Fruit fly (Drosophila melanogaster): ENCODE measurements around the gene CG31268.

CG31268 gene

dm6 chr3R:17066077-17066476 lies 34.5 kb downstream of the CG31268 start:
- TF ChIP-seq kay (GFP tag; ENCODE audit: borderline replicate concordance) (peak; percentile 81), Mnt (GFP tag; optimal IDR thresholded peaks at IDR 0.05) (no peak)

dm6 chr3R:17066828-17067430 lies 35.3 kb downstream of the CG31268 start:
- TF ChIP-seq CG12768 (GFP tag; optimal IDR thresholded peaks at IDR 0.05) (no peak), ovo (GFP tag; optimal IDR thresholded peaks at IDR 0.05) (no peak), CG14711 (tag; optimal IDR thresholded peaks at IDR 0.05) (no peak), Crg-1 (GFP tag; optimal IDR thresholded peaks at IDR 0.05) (no peak), Hr96 (GFP tag; optimal IDR thresholded peaks at IDR 0.05) (no peak), CG33017 (tag; optimal IDR thresholded peaks at IDR 0.05) (no peak), Mnt (GFP tag; optimal IDR thresholded peaks at IDR 0.05) (no peak), Clk (GFP tag; optimal IDR thresholded peaks at IDR 0.05) (no peak), tj (GFP tag; optimal IDR thresholded peaks at IDR 0.05) (no peak)

- TF ChIP-seq CG14711 (tag; optimal IDR thresholded peaks at IDR 0.05) (no peak), cic (GFP tag; optimal IDR thresholded peaks at IDR 0.05) (peak; percentile 74), CG7101 (tag; optimal IDR thresholded peaks at IDR 0.05) (peak; percentile 4), CG12768 (GFP tag; optimal IDR thresholded peaks at IDR 0.05) (peak; percentile 16), kay (GFP tag; ENCODE audit: borderline replicate concordance) (peak; percentile 81), toe (GFP tag; optimal IDR thresholded peaks at IDR 0.05) (no peak), Hr96 (GFP tag; optimal IDR thresholded peaks at IDR 0.05) (no peak)
Observed at dm6 chr3R:17067721-17068120, 36.1 kb downstream of the CG31268 start.

dm6 chr3R:17072526-17073114 lies 41.0 kb downstream of the CG31268 start, which contains the start of the genes Ns1 and mRpS11:
Gene Ns1 (minus strand): TSS chr3R:17072675.
Gene mRpS11 (plus strand): TSS chr3R:17072732.
- TF ChIP-seq CG33017 (tag; optimal IDR thresholded peaks at IDR 0.05): no peak
- peak; percentile 50 for TF ChIP-seq pad (GFP tag; optimal IDR thresholded peaks at IDR 0.05)
- TF ChIP-seq ovo (GFP tag; optimal IDR thresholded peaks at IDR 0.05): peak; percentile 31
- TF ChIP-seq CG12768 (GFP tag; optimal IDR thresholded peaks at IDR 0.05): peak; percentile 35
- TF ChIP-seq toe (GFP tag; optimal IDR thresholded peaks at IDR 0.05): no peak
- peak; percentile 46 for TF ChIP-seq cic (GFP tag; optimal IDR thresholded peaks at IDR 0.05)
- TF ChIP-seq Crg-1 (GFP tag; optimal IDR thresholded peaks at IDR 0.05): peak; percentile 66
- peak; percentile 54 for TF ChIP-seq CG11617 (GFP tag; optimal IDR thresholded peaks at IDR 0.05)
- peak; percentile 33 for TF ChIP-seq CG14711 (tag; optimal IDR thresholded peaks at IDR 0.05)
- TF ChIP-seq Clk (GFP tag; optimal IDR thresholded peaks at IDR 0.05): no peak
- peak; percentile 99 for TF ChIP-seq Mnt (GFP tag; optimal IDR thresholded peaks at IDR 0.05)
- TF ChIP-seq CG7101 (tag; optimal IDR thresholded peaks at IDR 0.05): peak; percentile 58
- TF ChIP-seq kay (GFP tag; ENCODE audit: borderline replicate concordance): no peak
- peak; percentile 21 for TF ChIP-seq bab1 (GFP tag; optimal IDR thresholded peaks at IDR 0.05)
- TF ChIP-seq tj (GFP tag; optimal IDR thresholded peaks at IDR 0.05): peak; percentile 3
- TF ChIP-seq CG1620 (GFP tag; optimal IDR thresholded peaks at IDR 0.05): peak; percentile 51

- TF ChIP-seq Hr96 (GFP tag; optimal IDR thresholded peaks at IDR 0.05) (no peak), pad (GFP tag; optimal IDR thresholded peaks at IDR 0.05) (no peak), CG7101 (tag; optimal IDR thresholded peaks at IDR 0.05) (no peak), ovo (GFP tag; optimal IDR thresholded peaks at IDR 0.05) (no peak), kay (GFP tag; ENCODE audit: borderline replicate concordance) (no peak), cnc (optimal IDR thresholded peaks at IDR 0.05) (peak; percentile 75 to 96), CG5204 (GFP tag; optimal IDR thresholded peaks at IDR 0.05) (no peak), tj (GFP tag; optimal IDR thresholded peaks at IDR 0.05) (no peak), bab1 (GFP tag; optimal IDR thresholded peaks at IDR 0.05) (no peak), CG14711 (tag; optimal IDR thresholded peaks at IDR 0.05) (no peak), Mnt (GFP tag; optimal IDR thresholded peaks at IDR 0.05) (peak; percentile 89), CG12768 (GFP tag; optimal IDR thresholded peaks at IDR 0.05) (peak; percentile 7), cic (GFP tag; optimal IDR thresholded peaks at IDR 0.05) (peak; percentile 95), Clk (GFP tag; optimal IDR thresholded peaks at IDR 0.05) (no peak), CG33017 (tag; optimal IDR thresholded peaks at IDR 0.05) (no peak), CG7045 (GFP tag; optimal IDR thresholded peaks at IDR 0.05) (no peak), Crg-1 (GFP tag; optimal IDR thresholded peaks at IDR 0.05) (peak; percentile 28), CG11617 (GFP tag; optimal IDR thresholded peaks at IDR 0.05) (no peak), toe (GFP tag; optimal IDR thresholded peaks at IDR 0.05) (no peak), CG1620 (GFP tag; optimal IDR thresholded peaks at IDR 0.05) (no peak)
Observed at dm6 chr3R:17077968-17078417, 46.4 kb downstream of the CG31268 start.

- TF ChIP-seq Hr96 (GFP tag; optimal IDR thresholded peaks at IDR 0.05): peak; percentile 29
- no peak for TF ChIP-seq CG11617 (GFP tag; optimal IDR thresholded peaks at IDR 0.05)
- TF ChIP-seq kay (GFP tag; ENCODE audit: borderline replicate concordance): peak; percentile 98
- TF ChIP-seq CG7045 (GFP tag; optimal IDR thresholded peaks at IDR 0.05): peak; percentile 9
- no peak for TF ChIP-seq toe (GFP tag; optimal IDR thresholded peaks at IDR 0.05)
- TF ChIP-seq CG7101 (tag; optimal IDR thresholded peaks at IDR 0.05): no peak
- peak; percentile 98 to 100 for TF ChIP-seq cnc (optimal IDR thresholded peaks at IDR 0.05)
- no peak for TF ChIP-seq CG5204 (GFP tag; optimal IDR thresholded peaks at IDR 0.05)
- peak; percentile 90 for TF ChIP-seq Mnt (GFP tag; optimal IDR thresholded peaks at IDR 0.05)
- TF ChIP-seq bab1 (GFP tag; optimal IDR thresholded peaks at IDR 0.05): no peak
- peak; percentile 74 for TF ChIP-seq CG12768 (GFP tag; optimal IDR thresholded peaks at IDR 0.05)
- TF ChIP-seq ovo (GFP tag; optimal IDR thresholded peaks at IDR 0.05): no peak
- TF ChIP-seq pad (GFP tag; optimal IDR thresholded peaks at IDR 0.05): peak; percentile 74
- TF ChIP-seq tj (GFP tag; optimal IDR thresholded peaks at IDR 0.05): peak; percentile 97
- TF ChIP-seq CG33017 (tag; optimal IDR thresholded peaks at IDR 0.05): no peak
- TF ChIP-seq Clk (GFP tag; optimal IDR thresholded peaks at IDR 0.05): no peak
- TF ChIP-seq Crg-1 (GFP tag; optimal IDR thresholded peaks at IDR 0.05): no peak
- TF ChIP-seq cic (GFP tag; optimal IDR thresholded peaks at IDR 0.05): peak; percentile 63
- no peak for TF ChIP-seq CG1620 (GFP tag; optimal IDR thresholded peaks at IDR 0.05)
Observed at dm6 chr3R:17078961-17079858, 47.6 kb downstream of the CG31268 start.
